Fruit fly (Drosophila melanogaster): ENCODE data around the gene U4-U6-60K.

The U4-U6-60K gene

DNA sequence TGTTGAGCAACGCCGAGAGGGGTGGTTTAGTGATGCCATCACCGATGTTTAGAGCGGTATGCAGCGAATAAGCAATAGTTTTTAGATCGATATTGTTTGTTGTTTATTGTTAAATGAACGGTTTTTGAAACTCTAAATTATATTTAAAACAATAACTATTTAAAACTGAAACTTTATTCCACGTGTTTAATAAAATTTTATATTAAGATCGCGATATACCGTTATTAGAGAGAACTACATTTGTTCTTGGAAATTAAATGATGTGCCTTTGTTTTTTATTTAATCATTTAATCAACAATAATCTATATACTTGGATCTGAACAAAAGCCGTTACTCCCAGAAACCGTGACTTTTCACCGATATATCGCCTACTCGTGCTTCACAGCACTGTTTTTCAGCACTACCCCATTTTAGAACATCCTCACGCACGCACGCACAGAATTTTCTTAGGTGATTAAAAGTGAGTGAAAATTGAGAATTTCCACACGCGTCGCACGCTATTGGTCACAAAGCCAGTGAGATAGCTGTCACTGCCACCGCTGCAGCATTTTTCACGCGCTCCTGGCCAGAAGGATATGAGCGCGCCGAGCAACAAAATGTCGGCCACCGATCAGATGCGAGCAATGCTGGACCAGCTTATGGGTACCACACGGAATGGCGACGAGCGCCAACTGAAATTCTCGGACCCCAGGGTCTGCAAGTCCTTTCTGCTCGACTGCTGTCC, at the start of gene U4-U6-60K, which contains the start of gene CG7564:
U4-U6-60K (minus strand) TSS at position 20 of the 724 bp plus-strand sequence.
CG7564 (plus strand) TSS at position 406 of the 724 bp plus-strand sequence.
- TF ChIP-seq fd96Ca (GFP tag; IDR thresholded peaks at IDR 0.05), result no peak; the same call in 2 of the 3 replicates
- TF ChIP-seq CG8159 (tag; optimal IDR thresholded peaks at IDR 0.05), result peak; percentile 46
- no peak for TF ChIP-seq CG14655 (GFP tag; optimal IDR thresholded peaks at IDR 0.05)
- TF ChIP-seq rn (GFP tag; IDR thresholded peaks at IDR 0.05), result no peak
- TF ChIP-seq CG10348 (GFP tag; IDR thresholded peaks at IDR 0.05), result no peak
- TF ChIP-seq CG15710 (tag; optimal IDR thresholded peaks at IDR 0.05), result peak; percentile 44
- peak; percentile 54 for TF ChIP-seq Snoo (tag; optimal IDR thresholded peaks at IDR 0.05)
- TF ChIP-seq CG9948 (tag; optimal IDR thresholded peaks at IDR 0.05), result peak; percentile 31
- no peak for TF ChIP-seq EcR (GFP tag; optimal IDR thresholded peaks at IDR 0.05)
- no peak for TF ChIP-seq CG17806 (tag; optimal IDR thresholded peaks at IDR 0.05)
- peak; percentile 11 for TF ChIP-seq Pif1B (GFP tag; optimal IDR thresholded peaks at IDR 0.05)
- no peak for TF ChIP-seq CG13204 (GFP tag; optimal IDR thresholded peaks at IDR 0.05)
- peak; percentile 26 for TF ChIP-seq CG34367 (tag; optimal IDR thresholded peaks at IDR 0.05)
- no peak for TF ChIP-seq CG4496 (GFP tag; IDR thresholded peaks at IDR 0.05)
- 0 out of 2 replicates have a peak, but pooled peaks have one; percentile 19 for TF ChIP-seq Ets98B (GFP tag; IDR thresholded peaks at IDR 0.05)
- no peak for TF ChIP-seq CG12605 (GFP tag; IDR thresholded peaks at IDR 0.05)

DNA sequence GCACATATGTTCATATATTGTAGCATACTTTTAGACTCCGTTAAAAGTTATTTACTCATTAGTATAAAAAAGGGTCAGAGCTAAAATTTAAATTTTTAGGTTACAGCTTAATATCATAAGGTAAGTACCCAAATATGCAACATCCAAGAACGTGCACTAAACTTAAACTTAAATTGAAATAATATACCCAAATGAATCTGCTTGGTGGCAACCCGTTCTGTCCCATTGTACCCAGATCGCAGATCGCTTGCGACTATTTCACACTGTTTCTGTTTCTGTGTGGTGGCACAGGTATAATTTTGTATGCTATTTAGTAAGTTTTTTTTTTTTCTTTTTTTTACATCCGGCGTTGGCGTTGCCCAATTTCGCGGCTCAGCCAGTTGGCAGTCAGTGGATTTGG, 49.4 kb upstream of the U4-U6-60K start:
- TF ChIP-seq CG8159 (tag; optimal IDR thresholded peaks at IDR 0.05), result peak; percentile 30
- TF ChIP-seq CG4496 (GFP tag; IDR thresholded peaks at IDR 0.05), result no peak

DNA sequence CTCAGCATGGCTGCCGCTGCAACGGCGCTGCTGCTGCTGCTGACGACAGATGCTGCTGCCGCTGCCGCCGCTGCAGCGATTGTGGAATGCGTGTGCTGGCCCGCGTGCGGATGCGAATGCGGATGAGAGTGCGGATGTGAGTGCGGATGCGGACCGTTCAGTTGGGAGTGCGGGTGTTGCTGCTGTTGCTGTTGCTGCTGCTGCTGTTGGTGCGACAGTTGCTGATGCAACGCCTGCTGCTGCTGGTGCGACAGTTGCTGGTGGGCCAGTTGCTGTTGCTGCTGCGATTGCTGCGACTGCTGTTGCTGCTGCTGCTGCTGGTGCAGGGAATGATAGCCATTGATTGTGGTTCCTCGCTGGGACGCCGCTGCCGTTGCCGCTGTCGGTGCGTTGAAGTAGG, 48.6 kb upstream of the U4-U6-60K start:
- TF ChIP-seq CG13204 (GFP tag; optimal IDR thresholded peaks at IDR 0.05), result peak; percentile 39
- TF ChIP-seq CG8159 (tag; optimal IDR thresholded peaks at IDR 0.05), result no peak

DNA sequence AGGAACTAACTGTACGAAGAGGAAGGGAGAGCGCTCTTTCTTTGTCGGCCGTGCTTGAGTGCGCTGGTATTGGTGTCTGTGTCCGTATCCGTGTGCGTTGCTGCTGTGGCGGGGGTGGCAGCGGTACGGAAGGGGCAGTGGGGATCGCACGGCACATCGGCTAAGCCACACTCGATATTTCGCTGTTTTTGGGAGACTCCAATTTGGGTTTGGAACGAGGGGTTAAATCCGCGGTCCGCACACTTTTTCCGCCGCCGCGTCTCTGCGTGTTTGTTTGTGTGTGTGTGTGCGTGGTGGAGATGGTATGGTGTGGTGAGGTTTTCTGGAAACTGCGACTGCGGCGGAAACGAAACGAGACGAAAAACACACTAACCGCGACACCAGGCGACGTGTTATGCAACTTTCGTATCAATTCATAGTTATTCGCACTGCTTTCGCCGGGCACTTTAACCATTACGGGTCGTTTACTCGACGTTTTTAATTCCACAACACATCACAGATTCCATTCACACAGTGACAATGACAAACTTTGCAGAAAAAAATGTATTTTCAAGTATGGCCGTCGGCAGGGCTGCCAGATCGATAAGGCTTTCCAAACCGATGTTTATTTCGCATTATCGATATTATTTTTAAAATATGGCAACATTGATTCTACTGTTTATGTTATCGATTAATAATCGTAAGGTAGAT, 43.6 kb upstream of the U4-U6-60K start, which contains the start of gene CycT:
CycT (minus strand) TSS at position 574 of the 690 bp plus-strand sequence.
- peak; percentile 59 for TF ChIP-seq Snoo (tag; optimal IDR thresholded peaks at IDR 0.05)
- no peak; the same call in 1 of the 2 replicates for TF ChIP-seq Ets98B (GFP tag; IDR thresholded peaks at IDR 0.05)
- TF ChIP-seq EcR (GFP tag; optimal IDR thresholded peaks at IDR 0.05), result peak; percentile 16
- TF ChIP-seq Pif1B (GFP tag; optimal IDR thresholded peaks at IDR 0.05), result no peak
- peak; percentile 46; the same call in 2 of the 3 replicates for TF ChIP-seq CG4496 (GFP tag; IDR thresholded peaks at IDR 0.05)

DNA sequence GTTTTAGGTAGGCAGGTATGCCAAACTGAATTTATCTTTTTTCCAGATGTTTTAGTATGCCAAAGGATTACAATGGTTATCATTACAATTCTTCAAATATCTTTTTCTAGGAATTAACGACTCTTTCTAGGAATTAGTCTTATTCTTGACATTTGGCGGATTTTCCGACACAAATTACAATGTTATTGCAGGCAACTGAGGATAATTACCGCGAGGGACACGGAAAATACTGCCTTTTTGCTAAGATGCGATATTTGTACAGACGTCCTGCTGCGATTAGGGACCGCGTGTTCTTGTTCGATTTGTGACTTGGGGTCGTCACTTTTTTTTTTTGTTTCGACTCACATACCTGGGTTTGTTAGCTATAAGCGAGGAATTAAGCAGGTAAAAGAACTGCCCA, 42.1 kb upstream of the U4-U6-60K start:
- no peak for TF ChIP-seq CG32121 (GFP tag; IDR thresholded peaks at IDR 0.05)
- TF ChIP-seq gl (tag; optimal IDR thresholded peaks at IDR 0.05), result no peak
- no peak for TF ChIP-seq CG9948 (tag; optimal IDR thresholded peaks at IDR 0.05)
- TF ChIP-seq Pif1B (GFP tag; optimal IDR thresholded peaks at IDR 0.05), result no peak
- TF ChIP-seq Snoo (tag; optimal IDR thresholded peaks at IDR 0.05), result no peak
- no peak for TF ChIP-seq CG10348 (GFP tag; IDR thresholded peaks at IDR 0.05)
- TF ChIP-seq CG8159 (tag; optimal IDR thresholded peaks at IDR 0.05), result no peak
- no peak for TF ChIP-seq Pif1A (GFP tag; optimal IDR thresholded peaks at IDR 0.05)
- TF ChIP-seq CG17806 (tag; optimal IDR thresholded peaks at IDR 0.05), result no peak
- no peak for TF ChIP-seq EcR (GFP tag; optimal IDR thresholded peaks at IDR 0.05)
- TF ChIP-seq D1 (tag; optimal IDR thresholded peaks at IDR 0.05), result no peak

DNA sequence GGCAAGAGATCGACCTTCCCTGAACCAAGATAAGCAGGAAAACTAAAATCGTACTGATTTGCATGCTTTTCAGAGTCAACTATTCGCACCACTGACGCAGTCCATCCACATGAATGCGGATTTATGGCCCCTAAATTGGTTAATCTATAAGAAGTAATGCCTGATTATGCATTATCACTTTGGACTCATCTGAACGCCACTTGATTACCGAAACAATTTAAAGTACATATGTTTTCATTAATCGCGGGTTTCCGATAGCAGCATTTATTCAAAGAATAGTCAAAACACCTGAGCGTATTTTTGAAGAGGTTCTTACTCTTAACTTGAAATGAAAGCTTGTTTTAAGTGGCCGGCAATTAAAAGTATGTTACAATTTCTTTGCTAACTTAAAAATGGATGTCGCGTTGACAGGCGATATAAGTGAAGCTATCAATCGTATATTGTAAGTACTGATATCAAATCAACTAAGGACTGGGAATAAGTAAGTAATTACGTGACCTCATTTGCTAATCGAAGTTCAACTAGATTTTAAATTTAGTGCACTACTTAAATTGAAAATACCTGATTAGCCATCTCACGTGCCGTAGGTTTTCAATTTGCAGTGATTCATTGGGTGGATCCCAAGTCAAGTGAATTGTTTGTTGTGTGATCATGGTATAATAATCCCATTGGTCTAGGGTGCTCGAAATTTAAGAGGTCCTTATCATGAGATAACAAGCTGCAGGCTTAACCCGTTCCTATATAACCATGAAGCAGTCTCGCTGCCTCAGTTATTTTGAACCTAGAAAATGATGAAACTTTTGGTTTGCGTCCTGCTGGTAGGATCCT, 35.6 kb upstream of the U4-U6-60K start, which contains the start of the genes Jon74E and CG7542:
Jon74E (minus strand) TSS at position 79 of the 828 bp plus-strand sequence.
CG7542 (plus strand) TSS at position 778 of the 828 bp plus-strand sequence.
- TF ChIP-seq CG8159 (tag; optimal IDR thresholded peaks at IDR 0.05), result no peak

DNA sequence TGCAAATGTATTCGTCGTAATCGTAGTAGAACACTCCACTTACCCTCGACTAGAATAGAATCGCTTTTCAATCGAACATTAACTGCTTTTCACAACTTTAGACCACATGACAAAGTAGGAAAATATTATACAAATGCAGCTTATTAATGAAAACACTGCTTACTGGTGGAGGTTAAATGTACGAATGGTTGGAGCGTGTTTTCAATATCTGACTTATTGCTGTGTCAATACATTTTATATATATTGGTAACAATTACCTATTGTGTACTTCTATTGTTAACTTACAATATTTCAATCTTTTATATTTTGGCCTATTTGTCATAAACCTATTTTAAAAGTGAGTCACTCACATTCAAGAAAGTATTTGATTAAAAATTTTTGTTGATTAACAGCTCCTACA, 26.3 kb upstream of the U4-U6-60K start:
- TF ChIP-seq EcR (GFP tag; optimal IDR thresholded peaks at IDR 0.05) (no peak), Ets98B (GFP tag; IDR thresholded peaks at IDR 0.05) (no peak), CG4496 (GFP tag; IDR thresholded peaks at IDR 0.05) (no peak), CG14655 (GFP tag; optimal IDR thresholded peaks at IDR 0.05) (no peak), Pif1B (GFP tag; optimal IDR thresholded peaks at IDR 0.05) (no peak)

Data from whole organism, pupa.